Worm (Caenorhabditis elegans) whole organism, L3 larva: Measurements from ENCODE around the gene nspb-7.

ENCODE experiments used
- R02D3.7 ChIP-seq: fragments of 150-350 bp; optimal IDR thresholded peaks from 2 replicates; lab custom pipeline; 2014; ENCODE audit warnings: missing biosample characterization, missing genetic modification characterization
- aly-2 ChIP-seq: fragments of 150-350 bp; optimal IDR thresholded peaks from 2 replicates; lab custom pipeline; 2014; ENCODE audit warnings: missing biosample characterization, missing genetic modification characterization
- ama-1 ChIP-seq: fragments of 150-350 bp; optimal IDR thresholded peaks from 2 replicates; lab custom pipeline; 2018
- ceh-16 ChIP-seq: sonication (generic microtip); optimal IDR thresholded peaks from 2 replicates; lab custom pipeline; 2017; ENCODE audit warnings: missing biosample characterization, missing genetic modification characterization
- ceh-28 ChIP-seq: fragments of 150-350 bp; optimal IDR thresholded peaks from 2 replicates; lab custom pipeline; 2014; ENCODE audit warnings: missing biosample characterization, missing genetic modification reagents, missing genetic modification characterization
- ceh-82 ChIP-seq: fragments of 150-350 bp; optimal IDR thresholded peaks from 2 replicates; lab custom pipeline; 2014; ENCODE audit warnings: missing biosample characterization, missing genetic modification characterization
- ceh-9 ChIP-seq: sonication (generic microtip); optimal IDR thresholded peaks from 2 replicates; lab custom pipeline; 2018; ENCODE audit warnings: missing biosample characterization, missing genetic modification characterization
- daf-12 ChIP-seq: fragments of 150-350 bp; optimal IDR thresholded peaks from 2 replicates; lab custom pipeline; 2014; ENCODE audit warnings: missing biosample characterization, missing genetic modification reagents, missing genetic modification characterization
- egl-27 ChIP-seq: sonication (generic microtip); optimal IDR thresholded peaks from 4 replicates; lab custom pipeline; 2017; ENCODE audit warnings: missing biosample characterization, missing genetic modification reagents, missing genetic modification characterization
- elt-1 ChIP-seq: fragments of 150-350 bp; optimal IDR thresholded peaks from 2 replicates; lab custom pipeline; 2014; ENCODE audit warnings: missing biosample characterization, missing genetic modification characterization
- elt-2 ChIP-seq: sonication (generic microtip); optimal IDR thresholded peaks from 2 replicates; lab custom pipeline; 2016; ENCODE audit warnings: missing genetic modification reagents, mild to moderate bottlenecking, missing genetic modification characterization, missing compliant biosample characterization
- elt-3 ChIP-seq, 3 experiments: fragments of 150-350 bp in 1 of 3; sonication (generic microtip) in 2 of 3; optimal IDR thresholded peaks; 2 replicates in 2 of 3; 4 replicates in 1 of 3; lab custom pipeline; 2014 to 2017; ENCODE audit warnings: missing biosample characterization in 3 of 3, missing genetic modification characterization in 3 of 3
- eor-1 ChIP-seq, 2 experiments: fragments of 150-350 bp; optimal IDR thresholded peaks; 2 replicates each; lab custom pipeline; 2014 to 2018; ENCODE audit warnings: missing biosample characterization in 2 of 2, missing genetic modification characterization in 2 of 2
- fkh-2 ChIP-seq: fragments of 150-350 bp; optimal IDR thresholded peaks from 2 replicates; lab custom pipeline; 2014; ENCODE audit warnings: missing biosample characterization, missing genetic modification reagents, missing genetic modification characterization
- hmg-11 ChIP-seq: sonication (generic microtip); optimal IDR thresholded peaks from 2 replicates; lab custom pipeline; 2016; ENCODE audit warnings: missing genetic modification characterization, missing compliant biosample characterization
- jun-1 ChIP-seq: fragments of 150-350 bp; optimal IDR thresholded peaks from 2 replicates; lab custom pipeline; 2014; ENCODE audit warnings: missing biosample characterization, missing genetic modification reagents, missing genetic modification characterization
- lsy-12 ChIP-seq: sonication (generic microtip); optimal IDR thresholded peaks from 2 replicates; lab custom pipeline; 2016; ENCODE audit warnings: mild to moderate bottlenecking, missing genetic modification characterization, missing compliant biosample characterization
- mdl-1 ChIP-seq: fragments of 150-350 bp; optimal IDR thresholded peaks from 2 replicates; lab custom pipeline; 2014; ENCODE audit warnings: missing biosample characterization, missing genetic modification characterization
- mml-1 ChIP-seq: fragments of 150-350 bp; sonication (generic microtip); optimal IDR thresholded peaks from 3 replicates; lab custom pipeline; 2014; ENCODE audit warnings: missing biosample characterization, missing genetic modification characterization
- nfya-1 ChIP-seq: sonication (generic microtip); optimal IDR thresholded peaks from 2 replicates; lab custom pipeline; 2017; ENCODE audit warnings: missing genetic modification characterization, mild to moderate bottlenecking, missing compliant biosample characterization, antibody characterized with exemption, moderate library complexity; ENCODE audit not compliant: insufficient read depth
- nhr-11 ChIP-seq: fragments of 150-350 bp; optimal IDR thresholded peaks from 2 replicates; lab custom pipeline; 2014; ENCODE audit warnings: missing biosample characterization, missing genetic modification characterization
- nhr-23 ChIP-seq: fragments of 150-350 bp; optimal IDR thresholded peaks from 2 replicates; lab custom pipeline; 2014; ENCODE audit warnings: missing biosample characterization, missing genetic modification reagents, missing genetic modification characterization
- nhr-237 ChIP-seq: fragments of 150-350 bp; optimal IDR thresholded peaks from 2 replicates; lab custom pipeline; 2014; ENCODE audit warnings: missing biosample characterization, missing genetic modification characterization
- nhr-43 ChIP-seq: sonication (generic microtip); optimal IDR thresholded peaks from 2 replicates; lab custom pipeline; 2016; ENCODE audit warnings: mild to moderate bottlenecking, missing genetic modification characterization, missing compliant biosample characterization; ENCODE audit not compliant: poor library complexity, severe bottlenecking
- nhr-67 ChIP-seq: fragments of 150-350 bp; optimal IDR thresholded peaks from 2 replicates; lab custom pipeline; 2014; ENCODE audit warnings: missing biosample characterization, missing genetic modification characterization
- pha-4 ChIP-seq: fragments of 150-350 bp; optimal IDR thresholded peaks from 2 replicates; lab custom pipeline; 2014; ENCODE audit warnings: missing biosample characterization, missing genetic modification reagents, missing genetic modification characterization
- pqm-1 ChIP-seq: fragments of 150-350 bp; optimal IDR thresholded peaks from 2 replicates; lab custom pipeline; 2017; ENCODE audit warnings: missing biosample characterization, missing genetic modification characterization, inconsistent platforms
- skn-1 ChIP-seq: fragments of 150-350 bp; optimal IDR thresholded peaks from 2 replicates; lab custom pipeline; 2014; ENCODE audit warnings: missing biosample characterization, missing genetic modification characterization
- tbx-2 ChIP-seq: sonication (generic microtip); optimal IDR thresholded peaks from 2 replicates; lab custom pipeline; 2016; ENCODE audit warnings: mild to moderate bottlenecking, missing genetic modification characterization, missing compliant biosample characterization
- unc-62 ChIP-seq: fragments of 150-350 bp; sonication (generic microtip); optimal IDR thresholded peaks from 4 replicates; lab custom pipeline; 2014; ENCODE audit warnings: missing biosample characterization, missing genetic modification reagents, missing genetic modification characterization
- zag-1 ChIP-seq: fragments of 150-350 bp; optimal IDR thresholded peaks from 2 replicates; lab custom pipeline; 2014; ENCODE audit warnings: missing biosample characterization, missing genetic modification characterization
- ztf-11 ChIP-seq: fragments of 150-350 bp; optimal IDR thresholded peaks from 2 replicates; lab custom pipeline; 2014; ENCODE audit warnings: missing biosample characterization, missing genetic modification characterization
- ztf-4 ChIP-seq: fragments of 150-350 bp; optimal IDR thresholded peaks from 2 replicates; lab custom pipeline; 2014; ENCODE audit warnings: missing biosample characterization, missing genetic modification characterization

nspb-7 gene

DNA sequence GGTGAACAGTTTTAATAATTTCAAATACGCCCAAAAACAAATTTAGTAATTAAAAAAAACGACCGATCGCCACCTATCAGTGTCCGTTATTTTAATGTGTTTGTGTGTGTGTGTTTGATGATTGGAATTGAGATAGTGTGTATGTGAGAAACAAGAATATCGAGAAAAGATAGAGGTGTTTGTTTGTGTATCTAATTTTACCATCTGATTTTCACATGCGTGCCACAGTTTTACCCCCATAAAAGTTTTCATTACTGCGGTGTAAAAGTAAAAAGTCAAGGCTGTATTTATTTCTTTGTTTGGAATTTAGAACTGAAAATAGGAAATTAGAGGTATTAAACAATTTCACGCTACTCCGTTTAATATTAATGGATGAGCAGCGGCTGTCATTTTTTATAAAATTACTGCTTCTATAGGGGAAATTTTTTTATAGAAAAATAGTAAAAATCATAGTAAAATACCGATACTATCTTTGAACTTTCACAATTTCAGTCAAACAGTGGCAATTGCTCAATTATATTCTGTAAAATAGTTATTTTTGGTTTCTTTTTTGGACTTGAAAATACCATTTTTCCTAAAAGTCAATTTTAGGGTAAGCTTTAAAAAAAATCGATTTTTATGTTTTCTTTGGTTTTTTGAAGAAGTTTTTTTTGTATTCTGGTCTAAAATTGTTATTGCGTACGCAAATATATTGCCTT, 22.0 kb downstream of the nspb-7 start:
- TF ChIP-seq lsy-12 (tag; lab: Kevin White, UChicago) (no peak), skn-1 (no peak), ceh-16 (tag; lab: Kevin White, UChicago) (no peak), R02D3.7 (no peak), nhr-67 (tag; lab: Kevin White, UChicago) (no peak), nfya-1 (tag; lab: Kevin White, UChicago) (peak; percentile 35), fkh-2 (tag; lab: Kevin White, UChicago) (no peak), nhr-237 (tag; lab: Kevin White, UChicago) (no peak), eor-1 (tag; optimal IDR thresholded peaks at IDR 0.05; lab: Kevin White, UChicago) (no peak), elt-2 (tag; lab: Kevin White, UChicago) (peak; percentile 39), ceh-9 (tag; lab: Kevin White, UChicago) (no peak), mdl-1 (tag; lab: Kevin White, UChicago) (no peak), unc-62 (GFP tag; lab: Kevin White, UChicago) (no peak), nhr-23 (peak; percentile 28), pqm-1 (tag; lab: Kevin White, UChicago) (peak; percentile 63), ama-1 (peak; percentile 78), nhr-43 (tag; lab: Kevin White, UChicago) (peak; percentile 48), elt-1 (tag; lab: Kevin White, UChicago) (peak; percentile 48), nhr-11 (no peak), ztf-11 (tag; lab: Kevin White, UChicago) (no peak), mml-1 (tag; lab: Kevin White, UChicago) (peak; percentile 9), pha-4 (tag; lab: Kevin White, UChicago) (peak; percentile 47), egl-27 (tag; lab: Kevin White, UChicago) (no peak)

- TF ChIP-seq ztf-4 (tag; lab: Kevin White, UChicago) (no peak), elt-1 (tag; lab: Kevin White, UChicago) (no peak), aly-2 (no peak), nfya-1 (tag; lab: Kevin White, UChicago) (peak; percentile 13), mdl-1 (tag; lab: Kevin White, UChicago) (no peak), ama-1 (peak; percentile 92), zag-1 (tag; lab: Kevin White, UChicago) (no peak), nhr-237 (tag; lab: Kevin White, UChicago) (no peak)
Observed at ce11 chrII:14600852-14601313, 22.8 kb downstream of the nspb-7 start, which contains the start of gene tps-2. tps-2 (plus strand) TSS chrII:14600902.

DNA sequence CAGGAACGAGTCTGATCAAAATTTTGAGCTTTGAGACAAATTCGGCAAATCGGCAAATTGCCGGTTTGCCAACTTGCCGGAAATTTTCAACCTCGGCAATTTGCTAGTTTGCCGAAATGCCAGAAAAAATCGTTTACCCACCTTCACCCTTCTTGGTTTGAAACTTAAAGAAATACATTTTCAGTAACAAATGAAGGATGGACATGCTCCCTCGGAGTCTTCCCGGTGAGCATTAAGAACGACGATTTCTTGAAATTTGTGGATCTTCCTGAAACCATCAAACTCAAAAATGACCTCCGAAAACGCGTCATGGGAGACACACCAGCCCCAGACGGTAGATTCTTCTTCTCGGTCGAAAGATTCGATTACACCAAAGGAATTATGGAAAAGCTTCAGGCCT, 24.6 kb downstream of the nspb-7 start:
- no peak for TF ChIP-seq ceh-16 (tag; lab: Kevin White, UChicago)
- peak; percentile 18 for TF ChIP-seq elt-2 (tag; lab: Kevin White, UChicago)
- TF ChIP-seq ama-1: peak; percentile 58
- TF ChIP-seq, all 47 proteins: peak for 2

DNA sequence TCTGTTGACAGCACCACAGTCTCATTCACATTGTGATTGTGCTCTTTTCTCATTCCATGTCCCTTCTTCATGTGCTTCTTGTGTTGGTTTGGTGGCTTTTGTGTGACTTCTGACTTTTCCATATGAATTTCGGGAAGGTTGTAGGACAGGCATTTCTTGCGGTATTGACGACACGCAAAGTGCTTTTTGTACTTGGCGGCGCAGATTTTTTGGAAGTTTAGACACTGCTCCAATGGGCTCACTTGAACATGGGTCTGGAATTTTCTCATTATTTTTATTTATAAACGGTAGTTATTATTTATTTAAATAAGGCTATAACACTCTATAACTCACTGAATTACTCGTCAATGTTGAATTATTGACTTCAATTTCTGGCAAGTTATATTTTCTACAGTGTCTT, 26.1 kb downstream of the nspb-7 start:
- TF ChIP-seq elt-3 (tag; optimal IDR thresholded peaks at IDR 0.05; lab: Kevin White, UChicago) (no peak), tbx-2 (tag; lab: Kevin White, UChicago) (no peak), nhr-43 (tag; lab: Kevin White, UChicago) (no peak), pqm-1 (tag; lab: Kevin White, UChicago) (no peak), jun-1 (tag; lab: Kevin White, UChicago) (no peak), nhr-23 (no peak), R02D3.7 (no peak), ceh-28 (tag; lab: Kevin White, UChicago) (no peak), elt-1 (tag; lab: Kevin White, UChicago) (no peak), egl-27 (tag; lab: Kevin White, UChicago) (no peak), pha-4 (tag; lab: Kevin White, UChicago) (no peak), ceh-82 (tag; lab: Kevin White, UChicago) (no peak), mml-1 (tag; lab: Kevin White, UChicago) (no peak)
- TF ChIP-seq, all 47 proteins: peak for 0

DNA sequence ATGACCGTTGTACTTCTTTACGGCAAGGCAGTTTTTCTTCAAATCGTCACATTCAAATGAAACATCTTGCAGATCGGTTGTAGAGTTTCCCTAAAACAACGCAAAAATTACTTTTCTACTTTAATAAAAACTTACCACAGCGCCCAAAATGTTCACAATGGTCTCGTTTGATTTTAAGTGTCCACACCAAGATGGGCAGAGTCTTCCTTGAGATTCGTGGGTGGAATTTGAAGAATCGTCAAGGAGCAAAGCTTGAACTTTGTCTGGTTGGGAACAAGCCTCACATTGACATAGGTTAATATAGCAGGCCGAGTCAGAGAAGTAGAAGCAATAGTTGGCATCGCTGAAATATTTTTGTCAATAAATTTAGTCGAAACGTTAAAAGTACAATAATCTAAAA, 26.9 kb downstream of the nspb-7 start:
- TF ChIP-seq lsy-12 (tag; lab: Kevin White, UChicago) (peak; percentile 4), hmg-11 (tag; lab: Kevin White, UChicago) (no peak), R02D3.7 (no peak), daf-12 (tag; lab: Kevin White, UChicago) (no peak), ama-1 (peak; percentile 84), eor-1 (tag; optimal IDR thresholded peaks at IDR 0.05; lab: Kevin White, UChicago) (no peak), ceh-16 (tag; lab: Kevin White, UChicago) (no peak), mml-1 (tag; lab: Kevin White, UChicago) (no peak), zag-1 (tag; lab: Kevin White, UChicago) (no peak), pqm-1 (tag; lab: Kevin White, UChicago) (no peak), ztf-4 (tag; lab: Kevin White, UChicago) (peak; percentile 52)
